Fruit fly (Drosophila melanogaster): ENCODE measurements around the gene Pmvk.

Gene Pmvk

DNA sequence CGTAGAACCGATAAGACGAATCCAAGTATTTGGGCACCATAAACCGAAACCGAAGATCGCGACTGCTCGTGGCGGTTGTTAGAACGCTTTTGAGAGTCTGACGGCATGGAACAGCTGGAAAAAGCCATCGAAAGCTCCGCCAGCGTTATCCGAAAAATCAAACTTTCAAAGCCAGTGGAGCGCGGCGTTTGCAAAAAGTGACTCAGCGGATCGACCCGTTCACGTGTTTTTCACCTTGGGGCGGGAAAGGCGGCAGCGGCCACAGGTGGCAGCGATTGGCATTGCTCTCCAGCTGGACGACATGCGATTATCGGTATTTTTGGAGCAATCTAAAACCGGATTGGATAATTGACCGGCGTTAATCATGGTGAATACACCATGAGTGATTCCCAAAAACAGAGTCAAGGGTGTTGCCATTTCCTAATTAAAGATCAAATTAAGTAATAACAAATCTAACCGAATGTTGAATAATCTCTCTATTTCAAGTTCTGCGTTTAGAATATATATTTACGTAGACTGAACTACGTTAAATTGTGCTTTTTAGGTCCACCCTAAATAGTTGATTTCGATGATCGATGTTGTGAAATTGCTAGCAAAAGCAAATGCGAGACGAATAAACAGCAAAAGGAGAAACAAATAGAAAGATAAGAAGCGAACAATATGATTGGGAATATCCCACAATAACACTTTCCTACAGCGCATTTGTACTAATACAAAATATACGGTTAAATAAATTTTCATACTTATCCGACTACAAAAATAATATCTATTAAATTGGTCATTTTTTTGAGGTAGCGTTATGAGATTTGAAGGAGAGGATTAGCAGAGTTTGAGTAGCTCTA lies 33.1 kb downstream of the Pmvk start, which contains the start of gene CG10337 (continued):
- TF ChIP-seq hbn (GFP tag; IDR thresholded peaks at IDR 0.05; ENCODE audit: partially characterized antibody), result no peak
- TF ChIP-seq amos (GFP tag; IDR thresholded peaks at IDR 0.05; ENCODE audit: partially characterized antibody), result no peak
- peak; percentile 0 for TF ChIP-seq gcm2 (GFP tag; optimal IDR thresholded peaks at IDR 0.05)
- no peak for TF ChIP-seq CG9797 (GFP tag; optimal IDR thresholded peaks at IDR 0.05)
- 0 out of 2 replicates have a peak, but pooled peaks have one; percentile 6 for TF ChIP-seq Adf1 (GFP tag; IDR thresholded peaks at IDR 0.05)
- TF ChIP-seq lab (GFP tag; optimal IDR thresholded peaks at IDR 0.05), result peak; percentile 86
- TF ChIP-seq CG1603 (tag; optimal IDR thresholded peaks at IDR 0.05), result peak; percentile 32
- no peak for TF ChIP-seq eyg (GFP tag; optimal IDR thresholded peaks at IDR 0.05)
- no peak for TF ChIP-seq CG16813 (GFP tag; IDR thresholded peaks at IDR 0.05; ENCODE audit: partially characterized antibody)
- TF ChIP-seq Bteb2 (GFP tag; optimal IDR thresholded peaks at IDR 0.05), result peak; percentile 34
- TF ChIP-seq CG13894 (tag; optimal IDR thresholded peaks at IDR 0.05), result peak; percentile 39
- peak; percentile 40 for TF ChIP-seq CG7839 (tag; optimal IDR thresholded peaks at IDR 0.05)
- TF ChIP-seq Abd-B (GFP tag; optimal IDR thresholded peaks at IDR 0.05), result no peak
- peak; percentile 34 for TF ChIP-seq nerfin-1 (tag; optimal IDR thresholded peaks at IDR 0.05)
- TF ChIP-seq Scr (GFP tag; IDR thresholded peaks at IDR 0.05; ENCODE audit: partially characterized antibody), result no peak
- TF ChIP-seq salm (tag; optimal IDR thresholded peaks at IDR 0.05), result no peak
- TF ChIP-seq CG4404 (GFP tag; IDR thresholded peaks at IDR 0.05), result no peak
- peak; percentile 55 for TF ChIP-seq unpg (GFP tag; optimal IDR thresholded peaks at IDR 0.05)
- TF ChIP-seq gt (GFP tag; IDR thresholded peaks at IDR 0.05), result no peak
- TF ChIP-seq CG10431 (GFP tag; optimal IDR thresholded peaks at IDR 0.05), result peak; percentile 19
- no peak for TF ChIP-seq Mes4 (GFP tag; optimal IDR thresholded peaks at IDR 0.05)
- TF ChIP-seq Ptx1 (GFP tag; IDR thresholded peaks at IDR 0.05), result peak; percentile 25; the same call in 1 of the 2 replicates
- peak; percentile 29; the same call in 1 of the 2 replicates for TF ChIP-seq Rfx (GFP tag; IDR thresholded peaks at IDR 0.05)
- no peak for TF ChIP-seq Dref (GFP tag; IDR thresholded peaks at IDR 0.05)
- no peak for TF ChIP-seq CG1529 (GFP tag; optimal IDR thresholded peaks at IDR 0.05)
- TF ChIP-seq CG11695 (GFP tag; IDR thresholded peaks at IDR 0.05), result peak; percentile 54; the same call in 1 of the 3 replicates
- no peak for TF ChIP-seq nerfin-2 (GFP tag; IDR thresholded peaks at IDR 0.05; ENCODE audit: partially characterized antibody)
- TF ChIP-seq CG1024 (GFP tag; IDR thresholded peaks at IDR 0.05), result no peak
- no peak for TF ChIP-seq CG11093 (GFP tag; IDR thresholded peaks at IDR 0.05)
- TF ChIP-seq CG12236 (GFP tag; optimal IDR thresholded peaks at IDR 0.05), result no peak
- peak in 1 of 2 experiments; percentile 27 for TF ChIP-seq Eip74EF (GFP tag; optimal IDR thresholded peaks at IDR 0.05)
- no peak for TF ChIP-seq CG16815 (GFP tag; optimal IDR thresholded peaks at IDR 0.05)
- TF ChIP-seq Dip3 (GFP tag; optimal IDR thresholded peaks at IDR 0.05), result no peak
- peak; percentile 2 for TF ChIP-seq btn (GFP tag; optimal IDR thresholded peaks at IDR 0.05)
- no peak for TF ChIP-seq CkIIα-i1 (GFP tag; IDR thresholded peaks at IDR 0.05)
- TF ChIP-seq CG12659 (GFP tag; optimal IDR thresholded peaks at IDR 0.05), result peak; percentile 68
- peak; percentile 62 for TF ChIP-seq CG15269 (tag; optimal IDR thresholded peaks at IDR 0.05)
- peak; percentile 23 for TF ChIP-seq CG18011 (GFP tag; optimal IDR thresholded peaks at IDR 0.05)
- peak; percentile 56 for TF ChIP-seq CG15479 (GFP tag; optimal IDR thresholded peaks at IDR 0.05)
- TF ChIP-seq wek (GFP tag; optimal IDR thresholded peaks at IDR 0.05), result no peak
- TF ChIP-seq CG1792 (GFP tag; optimal IDR thresholded peaks at IDR 0.05), result no peak
- peak; percentile 5 for TF ChIP-seq gcm (GFP tag; optimal IDR thresholded peaks at IDR 0.05)
- TF ChIP-seq crc (GFP tag; optimal IDR thresholded peaks at IDR 0.05), result no peak
- no peak for TF ChIP-seq CG13624 (GFP tag; optimal IDR thresholded peaks at IDR 0.05)
- no peak for TF ChIP-seq E2f1 (GFP tag; IDR thresholded peaks at IDR 0.05)
- peak; percentile 25 for TF ChIP-seq CG14710 (tag; optimal IDR thresholded peaks at IDR 0.05)
- TF ChIP-seq stwl (tag; optimal IDR thresholded peaks at IDR 0.05), result no peak
- TF ChIP-seq CG17186 (GFP tag; optimal IDR thresholded peaks at IDR 0.05), result no peak

Data from whole organism, embryonic.